Fruit fly (Drosophila melanogaster) whole organism, prepupa: ENCODE data around the gene Ork1.

Experiments used
- Hr39 ChIP-seq: fragments of 200-800 bp; sonication (Bioruptor generic); optimal IDR thresholded peaks from 2 replicates; lab custom pipeline; 2016; ENCODE audit warnings: missing biosample characterization, missing genetic modification characterization

The Ork1 gene

dm6 chrX:10832369-10832768 is 58.7 kb downstream of the Ork1 start (continued):
- TF ChIP-seq Hr39 (GFP tag; lab: Kevin White, UChicago), result peak; percentile 64
